Worm (Caenorhabditis elegans) whole organism, late embryonic: Measurements from ENCODE around the gene sut-2.
"Not testable (repeated sequence)": the region's sequence is repeated elsewhere in the genome, so short reads cannot be mapped to it uniquely, and the experiment has no call there.

Source experiments
- F13H6.1 ChIP-seq: sonication (generic microtip); optimal IDR thresholded peaks from 2 replicates; lab custom pipeline; 2016; ENCODE audit warnings: missing genetic modification characterization, missing compliant biosample characterization
- dve-1 ChIP-seq: sonication (generic microtip); optimal IDR thresholded peaks from 2 replicates; lab custom pipeline; 2017; ENCODE audit warnings: antibody characterized with exemption, mild to moderate bottlenecking, missing genetic modification characterization, missing compliant biosample characterization
- nhr-232 ChIP-seq: sonication (generic microtip); optimal IDR thresholded peaks from 2 replicates; lab custom pipeline; 2016; ENCODE audit warnings: missing genetic modification characterization, missing compliant biosample characterization
- npax-4 ChIP-seq: sonication (generic microtip); optimal IDR thresholded peaks from 2 replicates; lab custom pipeline; 2016; ENCODE audit warnings: missing genetic modification characterization, missing compliant biosample characterization
- unc-86 ChIP-seq: sonication (generic microtip); optimal IDR thresholded peaks from 2 replicates; lab custom pipeline; 2016; ENCODE audit warnings: missing genetic modification characterization, missing compliant biosample characterization

DNA sequence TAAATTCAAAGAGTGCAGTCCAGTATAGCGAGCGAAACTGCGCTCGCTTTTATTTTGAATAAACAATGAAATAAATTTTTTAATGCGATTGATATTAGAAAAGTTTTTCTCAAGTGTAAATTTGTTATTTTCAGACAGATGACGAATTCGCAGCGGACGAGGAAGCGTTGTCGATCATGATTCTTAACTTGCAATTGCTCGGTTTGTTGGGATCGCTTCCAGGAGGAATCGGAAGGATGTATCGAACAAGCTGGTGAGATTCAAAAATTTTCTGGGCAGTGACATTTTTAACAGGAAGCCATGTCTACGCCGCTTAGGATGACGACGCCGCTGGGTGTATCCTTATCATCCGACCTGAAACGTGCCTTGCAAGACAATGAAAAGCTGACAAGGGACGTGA lies 16.3 kb downstream of the sut-2 start, which contains the start of gene Y61A9LA.12:
- not testable (repeated sequence) for TF ChIP-seq npax-4, unc-86, dve-1, nhr-232, F13H6.1 (tag; lab: Kevin White, UChicago)
